Fruit fly (Drosophila melanogaster) whole organism, pupa: ENCODE measurements around the gene CG5455.

ENCODE experiments used
- CG10348 ChIP-seq: fragments of 200-800 bp; sonication (Bioruptor generic); IDR thresholded peaks from 2 replicates; pipeline ENCODE4 v1.3.6; 2022; ENCODE audit warnings: missing biosample characterization, missing genetic modification characterization
- CG12605 ChIP-seq: fragments of 200-800 bp; sonication (Bioruptor generic); IDR thresholded peaks from 2 replicates; pipeline ENCODE4 v1.3.6; 2022; ENCODE audit warnings: missing biosample characterization, missing genetic modification characterization
- CG13204 ChIP-seq: fragments of 200-800 bp; sonication (Bioruptor generic); optimal IDR thresholded peaks from 2 replicates; lab custom pipeline; 2018; ENCODE audit warnings: missing biosample characterization, mild to moderate bottlenecking, missing genetic modification characterization, moderate library complexity
- CG14655 ChIP-seq: fragments of 200-800 bp; sonication (Bioruptor generic); optimal IDR thresholded peaks from 3 replicates; lab custom pipeline; 2017; ENCODE audit warnings: mild to moderate bottlenecking, missing biosample characterization, missing genetic modification reagents, missing genetic modification characterization
- CG15710 ChIP-seq: fragments of 200-800 bp; sonication (Bioruptor generic); optimal IDR thresholded peaks from 2 replicates; lab custom pipeline; 2018; ENCODE audit warnings: missing biosample characterization, mild to moderate bottlenecking, missing genetic modification characterization, moderate library complexity
- CG17806 ChIP-seq: fragments of 200-800 bp; sonication (Bioruptor generic); optimal IDR thresholded peaks from 2 replicates; lab custom pipeline; 2018; ENCODE audit warnings: missing biosample characterization, mild to moderate bottlenecking, missing genetic modification characterization, moderate library complexity
- CG32121 ChIP-seq: fragments of 200-800 bp; sonication (Bioruptor generic); IDR thresholded peaks from 2 replicates; pipeline ENCODE4 v1.3.6; 2022; ENCODE audit warnings: missing biosample characterization, missing genetic modification characterization
- CG34367 ChIP-seq: fragments of 200-800 bp; sonication (Bioruptor generic); optimal IDR thresholded peaks from 2 replicates; lab custom pipeline; 2018; ENCODE audit warnings: missing biosample characterization, mild to moderate bottlenecking, missing genetic modification characterization
- CG4496 ChIP-seq: fragments of 200-800 bp; sonication (Bioruptor generic); IDR thresholded peaks from 3 replicates; pipeline ENCODE4 v1.3.6; 2022; ENCODE audit warnings: missing biosample characterization, missing genetic modification characterization
- CG8159 ChIP-seq: fragments of 200-800 bp; sonication (Bioruptor generic); optimal IDR thresholded peaks from 3 replicates; lab custom pipeline; 2018; ENCODE audit warnings: missing biosample characterization, mild to moderate bottlenecking, missing genetic modification characterization, moderate library complexity
- CG8301 ChIP-seq: fragments of 200-800 bp; sonication (Bioruptor generic); optimal IDR thresholded peaks from 2 replicates; lab custom pipeline; 2018; ENCODE audit warnings: missing biosample characterization, mild to moderate bottlenecking, missing genetic modification characterization
- CG9948 ChIP-seq: fragments of 200-800 bp; sonication (Bioruptor generic); optimal IDR thresholded peaks from 2 replicates; lab custom pipeline; 2018; ENCODE audit warnings: missing biosample characterization, mild to moderate bottlenecking, missing genetic modification characterization, moderate library complexity
- D1 ChIP-seq: fragments of 200-800 bp; sonication (Bioruptor generic); optimal IDR thresholded peaks from 2 replicates; lab custom pipeline; 2018; ENCODE audit warnings: missing biosample characterization, mild to moderate bottlenecking, missing genetic modification characterization, moderate library complexity
- EcR ChIP-seq: fragments of 200-800 bp; sonication (Bioruptor generic); optimal IDR thresholded peaks from 3 replicates; lab custom pipeline; 2019; ENCODE audit warnings: missing biosample characterization, missing genetic modification characterization, mild to moderate bottlenecking, moderate library complexity, missing genetic modification reagents
- Ets98B ChIP-seq: fragments of 200-800 bp; sonication (Bioruptor generic); IDR thresholded peaks from 2 replicates; pipeline ENCODE4 v1.3.6; 2022; ENCODE audit warnings: missing biosample characterization, missing genetic modification characterization
- Pif1A ChIP-seq: fragments of 200-800 bp; sonication (Bioruptor generic); optimal IDR thresholded peaks from 3 replicates; lab custom pipeline; 2016; ENCODE audit warnings: missing biosample characterization, missing genetic modification characterization
- Pif1B ChIP-seq: fragments of 200-800 bp; sonication (Bioruptor generic); optimal IDR thresholded peaks from 3 replicates; lab custom pipeline; 2016; ENCODE audit warnings: missing biosample characterization, missing genetic modification characterization
- Snoo ChIP-seq: fragments of 200-800 bp; sonication (Bioruptor generic); optimal IDR thresholded peaks from 3 replicates; lab custom pipeline; 2017; ENCODE audit warnings: missing biosample characterization, mild to moderate bottlenecking, missing genetic modification characterization, inconsistent platforms
- fd96Ca ChIP-seq: fragments of 200-800 bp; sonication (Bioruptor generic); IDR thresholded peaks from 3 replicates; pipeline ENCODE4 v1.3.6; 2022; ENCODE audit warnings: missing biosample characterization, missing genetic modification characterization
- gl ChIP-seq: fragments of 200-800 bp; sonication (Bioruptor generic); optimal IDR thresholded peaks from 2 replicates; lab custom pipeline; 2018; ENCODE audit warnings: missing biosample characterization, mild to moderate bottlenecking, missing genetic modification characterization
- rn ChIP-seq: fragments of 200-800 bp; sonication (Bioruptor generic); IDR thresholded peaks from 2 replicates; pipeline ENCODE4 v1.3.6; 2022; ENCODE audit warnings: missing biosample characterization, missing genetic modification characterization

The CG5455 gene

dm6 chr3R:26429619-26430018, 31.7 kb upstream of the CG5455 start:
- TF ChIP-seq CG8301 (tag; lab: Kevin White, UChicago) (no peak), CG34367 (tag; lab: Kevin White, UChicago) (peak; percentile 5), Pif1A (GFP tag; lab: Kevin White, UChicago) (no peak), fd96Ca (no peak), CG14655 (GFP tag; lab: Kevin White, UChicago) (peak; percentile 23), CG15710 (tag; lab: Kevin White, UChicago) (peak; percentile 25), Snoo (tag; lab: Kevin White, UChicago) (peak; percentile 24), Pif1B (GFP tag; lab: Kevin White, UChicago) (no peak), CG9948 (tag; lab: Kevin White, UChicago) (peak; percentile 14), CG8159 (tag; lab: Kevin White, UChicago) (peak; percentile 64), gl (tag; lab: Kevin White, UChicago) (no peak), CG32121 (GFP tag; lab: Robert Waterston, UW) (no peak), EcR (GFP tag; lab: Kevin White, UChicago) (no peak), CG17806 (tag; lab: Kevin White, UChicago) (peak; percentile 40), CG10348 (GFP tag; lab: Robert Waterston, UW) (no peak), D1 (tag; lab: Kevin White, UChicago) (no peak), CG4496 (no peak), CG12605 (GFP tag; lab: Robert Waterston, UW) (no peak), rn (GFP tag; lab: Robert Waterston, UW) (no peak), Ets98B (GFP tag; lab: Robert Waterston, UW) (no peak), CG13204 (GFP tag; lab: Kevin White, UChicago) (no peak)

- TF ChIP-seq Pif1A (GFP tag; lab: Kevin White, UChicago) = no peak
- TF ChIP-seq, all 21 proteins: peak for 0
Observed at dm6 chr3R:26432526-26432925, 28.8 kb upstream of the CG5455 start.

dm6 chr3R:26432978-26433377, 28.3 kb upstream of the CG5455 start:
- TF ChIP-seq Pif1B (GFP tag; lab: Kevin White, UChicago) = no peak
- TF ChIP-seq CG8159 (tag; lab: Kevin White, UChicago) = peak; percentile 37
- TF ChIP-seq CG10348 (GFP tag; lab: Robert Waterston, UW) = no peak
- TF ChIP-seq CG4496 = no peak; the same call in 2 of the 3 replicates
- TF ChIP-seq CG15710 (tag; lab: Kevin White, UChicago) = peak; percentile 14
- no peak for TF ChIP-seq Pif1A (GFP tag; lab: Kevin White, UChicago)
- no peak for TF ChIP-seq CG13204 (GFP tag; lab: Kevin White, UChicago)
- no peak for TF ChIP-seq Snoo (tag; lab: Kevin White, UChicago)
- TF ChIP-seq CG34367 (tag; lab: Kevin White, UChicago) = no peak
- no peak for TF ChIP-seq rn (GFP tag; lab: Robert Waterston, UW)
- peak; percentile 19 for TF ChIP-seq CG8301 (tag; lab: Kevin White, UChicago)
- no peak for TF ChIP-seq CG12605 (GFP tag; lab: Robert Waterston, UW)
- peak; percentile 3 for TF ChIP-seq CG9948 (tag; lab: Kevin White, UChicago)
- no peak for TF ChIP-seq EcR (GFP tag; lab: Kevin White, UChicago)
- no peak for TF ChIP-seq CG32121 (GFP tag; lab: Robert Waterston, UW)
- no peak for TF ChIP-seq fd96Ca
- TF ChIP-seq Ets98B (GFP tag; lab: Robert Waterston, UW) = no peak
- TF ChIP-seq CG17806 (tag; lab: Kevin White, UChicago) = peak; percentile 5
- no peak for TF ChIP-seq D1 (tag; lab: Kevin White, UChicago)
- TF ChIP-seq gl (tag; lab: Kevin White, UChicago) = no peak
- TF ChIP-seq CG14655 (GFP tag; lab: Kevin White, UChicago) = peak; percentile 28

- TF ChIP-seq fd96Ca = no peak
- TF ChIP-seq CG13204 (GFP tag; lab: Kevin White, UChicago) = no peak
- TF ChIP-seq Ets98B (GFP tag; lab: Robert Waterston, UW) = no peak
- TF ChIP-seq CG17806 (tag; lab: Kevin White, UChicago) = no peak
- TF ChIP-seq CG4496 = no peak
- TF ChIP-seq Pif1A (GFP tag; lab: Kevin White, UChicago) = no peak
- TF ChIP-seq Snoo (tag; lab: Kevin White, UChicago) = no peak
- TF ChIP-seq CG8159 (tag; lab: Kevin White, UChicago) = no peak
- TF ChIP-seq CG14655 (GFP tag; lab: Kevin White, UChicago) = no peak
- TF ChIP-seq CG10348 (GFP tag; lab: Robert Waterston, UW) = no peak
- TF ChIP-seq CG15710 (tag; lab: Kevin White, UChicago) = no peak
- no peak for TF ChIP-seq gl (tag; lab: Kevin White, UChicago)
- TF ChIP-seq EcR (GFP tag; lab: Kevin White, UChicago) = no peak
- TF ChIP-seq CG12605 (GFP tag; lab: Robert Waterston, UW) = no peak
- no peak for TF ChIP-seq CG8301 (tag; lab: Kevin White, UChicago)
Observed at dm6 chr3R:26433743-26434142, 27.6 kb upstream of the CG5455 start.

dm6 chr3R:26436001-26436400, 25.3 kb upstream of the CG5455 start:
- TF ChIP-seq CG10348 (GFP tag; lab: Robert Waterston, UW) = no peak
- no peak for TF ChIP-seq CG15710 (tag; lab: Kevin White, UChicago)

dm6 chr3R:26436540-26436939, 24.8 kb upstream of the CG5455 start:
- no peak for TF ChIP-seq fd96Ca
- peak; percentile 45 for TF ChIP-seq CG8159 (tag; lab: Kevin White, UChicago)
- no peak for TF ChIP-seq CG10348 (GFP tag; lab: Robert Waterston, UW)
- TF ChIP-seq Ets98B (GFP tag; lab: Robert Waterston, UW) = peak; percentile 54; the same call in 1 of the 2 replicates
- peak; percentile 35 for TF ChIP-seq Pif1A (GFP tag; lab: Kevin White, UChicago)
- no peak for TF ChIP-seq CG12605 (GFP tag; lab: Robert Waterston, UW)
- peak; percentile 60; the same call in 2 of the 3 replicates for TF ChIP-seq CG4496
- TF ChIP-seq EcR (GFP tag; lab: Kevin White, UChicago) = no peak
- TF ChIP-seq rn (GFP tag; lab: Robert Waterston, UW) = no peak
- TF ChIP-seq CG32121 (GFP tag; lab: Robert Waterston, UW) = peak; percentile 27; the same call in 1 of the 2 replicates
- peak; percentile 37 for TF ChIP-seq CG8301 (tag; lab: Kevin White, UChicago)
- peak; percentile 34 for TF ChIP-seq CG9948 (tag; lab: Kevin White, UChicago)
- TF ChIP-seq CG14655 (GFP tag; lab: Kevin White, UChicago) = peak; percentile 48
- TF ChIP-seq CG34367 (tag; lab: Kevin White, UChicago) = peak; percentile 8
- no peak for TF ChIP-seq D1 (tag; lab: Kevin White, UChicago)
- TF ChIP-seq Snoo (tag; lab: Kevin White, UChicago) = peak; percentile 6
- TF ChIP-seq Pif1B (GFP tag; lab: Kevin White, UChicago) = no peak
- peak; percentile 12 for TF ChIP-seq CG15710 (tag; lab: Kevin White, UChicago)
- no peak for TF ChIP-seq gl (tag; lab: Kevin White, UChicago)
- TF ChIP-seq CG13204 (GFP tag; lab: Kevin White, UChicago) = no peak
- peak; percentile 45 for TF ChIP-seq CG17806 (tag; lab: Kevin White, UChicago)
